Worm (Caenorhabditis elegans) whole organism, L4/young adult: ENCODE data around the gene srt-32.

ENCODE experiments used
- W03F9.2 ChIP-seq: fragments of 150-350 bp; optimal IDR thresholded peaks from 2 replicates; lab custom pipeline; 2014; ENCODE audit warnings: missing biosample characterization, missing genetic modification characterization
- dao-5 ChIP-seq: sonication (generic microtip); optimal IDR thresholded peaks from 2 replicates; lab custom pipeline; 2016; ENCODE audit warnings: missing genotype, missing genetic modification characterization, moderate library complexity, missing compliant biosample characterization
- him-1 ChIP-seq: sonication (generic microtip); optimal IDR thresholded peaks from 2 replicates; lab custom pipeline; 2016; ENCODE audit warnings: missing genotype, missing genetic modification reagents, missing genetic modification characterization, missing compliant biosample characterization

srt-32 gene

ce11 chrV:14595984-14596383 is 36.6 kb downstream of the srt-32 start:
- no peak for TF ChIP-seq dao-5 (tag; lab: Kevin White, UChicago)
- no peak for TF ChIP-seq him-1
- no peak for TF ChIP-seq W03F9.2 (tag; lab: Kevin White, UChicago)

DNA sequence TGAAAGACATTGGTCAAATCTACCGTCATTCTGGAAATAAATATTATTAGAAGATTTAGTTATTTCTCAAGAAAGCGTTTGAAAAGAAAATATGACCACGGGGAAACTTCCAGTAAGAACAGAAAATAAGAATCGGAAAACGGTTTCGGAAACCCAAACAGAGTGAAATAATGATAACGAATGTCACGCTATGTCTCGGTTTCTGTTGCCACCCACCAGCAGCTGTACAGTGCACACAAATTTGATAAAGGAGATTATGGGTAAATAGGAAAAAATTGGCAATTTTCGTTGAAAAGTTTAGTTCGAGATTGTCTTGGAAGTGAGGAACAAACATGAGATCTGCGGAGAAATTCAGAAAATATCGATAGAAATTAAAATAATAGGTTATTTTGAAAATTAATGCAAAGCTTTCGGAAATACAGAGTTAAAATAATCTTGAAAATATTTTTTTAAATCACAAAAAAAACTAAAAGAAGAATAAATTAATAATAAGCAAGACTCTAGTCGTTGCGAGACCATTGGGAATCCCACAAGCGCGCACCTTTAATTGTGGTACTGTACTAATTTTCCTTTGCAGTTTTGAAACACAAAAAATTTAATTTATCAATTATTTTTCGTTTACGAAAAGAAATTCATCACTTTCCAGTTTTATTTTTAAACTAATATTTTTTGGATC is 37.7 kb downstream of the srt-32 start, which contains the start of gene pes-9:
Gene pes-9 (minus strand): TSS at position 30 of the 676 bp plus-strand sequence.
- TF ChIP-seq dao-5 (tag; lab: Kevin White, UChicago) (no peak), him-1 (no peak), W03F9.2 (tag; lab: Kevin White, UChicago) (no peak)

ce11 chrV:14597681-14598184 is 38.3 kb downstream of the srt-32 start, which contains the start of gene R11H6.2:
R11H6.2 (plus strand) TSS chrV:14598006.
- TF ChIP-seq dao-5 (tag; lab: Kevin White, UChicago) (no peak), him-1 (no peak), W03F9.2 (tag; lab: Kevin White, UChicago) (no peak)

DNA sequence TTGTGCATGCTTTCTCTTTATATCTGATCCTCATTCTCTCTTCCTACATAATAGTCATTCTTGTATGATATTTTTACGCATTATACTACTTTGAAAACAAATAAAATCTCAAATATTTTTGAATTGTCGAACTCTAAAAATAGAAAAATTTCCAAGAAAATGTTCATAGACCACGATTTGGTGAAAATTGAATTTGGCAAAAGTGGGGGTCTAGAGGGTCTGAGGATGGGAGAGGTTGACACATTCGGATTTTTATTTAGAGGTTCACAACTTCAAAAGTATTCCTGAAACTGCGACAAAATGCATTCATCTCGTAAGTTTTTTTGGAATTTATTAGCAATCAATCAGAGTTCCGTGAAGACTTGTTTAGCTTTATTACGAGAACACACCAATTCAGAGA is 40.6 kb downstream of the srt-32 start, which contains the start of gene glb-22:
Gene glb-22 (plus strand): TSS at position 301 of the 400 bp plus-strand sequence.
- TF ChIP-seq dao-5 (tag; lab: Kevin White, UChicago) (no peak), him-1 (no peak), W03F9.2 (tag; lab: Kevin White, UChicago) (no peak)

ce11 chrV:14603755-14604154 is 44.3 kb downstream of the srt-32 start:
- TF ChIP-seq dao-5 (tag; lab: Kevin White, UChicago): no peak
- no peak for TF ChIP-seq W03F9.2 (tag; lab: Kevin White, UChicago)
- no peak for TF ChIP-seq him-1

ce11 chrV:14609643-14610042 is 50.2 kb downstream of the srt-32 start, which contains the start of gene R11H6.4:
R11H6.4 (plus strand) TSS chrV:14609943.
- no peak for TF ChIP-seq W03F9.2 (tag; lab: Kevin White, UChicago)
- no peak for TF ChIP-seq him-1
- TF ChIP-seq dao-5 (tag; lab: Kevin White, UChicago): no peak

DNA sequence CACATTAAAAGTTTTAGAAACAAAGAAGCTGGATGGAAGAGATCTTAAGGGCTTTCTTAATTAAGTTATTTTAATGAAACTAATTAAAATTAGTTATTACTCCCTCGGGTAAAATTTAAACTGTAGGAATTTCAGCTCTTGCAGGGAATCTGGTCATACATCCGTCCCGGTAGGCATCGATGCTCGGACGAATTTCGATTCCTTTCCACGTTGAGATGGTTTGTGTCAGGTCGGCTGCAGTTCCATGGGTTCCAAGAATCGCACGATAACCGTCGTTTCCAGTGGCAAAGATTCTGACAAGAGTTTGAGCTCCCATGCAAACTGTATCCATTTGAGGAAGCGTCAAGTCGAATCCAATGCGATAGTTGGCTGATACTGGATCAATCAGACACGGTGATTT is 51.4 kb downstream of the srt-32 start:
- TF ChIP-seq him-1 (no peak), W03F9.2 (tag; lab: Kevin White, UChicago) (no peak), dao-5 (tag; lab: Kevin White, UChicago) (no peak)
